Worm (Caenorhabditis elegans) whole organism, L3 larva: ENCODE results near the gene sru-13.

ENCODE experiments used
- R02D3.7 ChIP-seq: fragments of 150-350 bp; optimal IDR thresholded peaks from 2 replicates; lab custom pipeline; 2014; ENCODE audit warnings: missing biosample characterization, missing genetic modification characterization
- aly-2 ChIP-seq: fragments of 150-350 bp; optimal IDR thresholded peaks from 2 replicates; lab custom pipeline; 2014; ENCODE audit warnings: missing biosample characterization, missing genetic modification characterization
- ceh-82 ChIP-seq: fragments of 150-350 bp; optimal IDR thresholded peaks from 2 replicates; lab custom pipeline; 2014; ENCODE audit warnings: missing biosample characterization, missing genetic modification characterization
- elt-3 ChIP-seq, 3 experiments: fragments of 150-350 bp in 1 of 3; sonication (generic microtip) in 2 of 3; optimal IDR thresholded peaks; 2 replicates in 2 of 3; 4 replicates in 1 of 3; lab custom pipeline; 2014 to 2017; ENCODE audit warnings: missing biosample characterization in 3 of 3, missing genetic modification characterization in 3 of 3
- jun-1 ChIP-seq: fragments of 150-350 bp; optimal IDR thresholded peaks from 2 replicates; lab custom pipeline; 2014; ENCODE audit warnings: missing biosample characterization, missing genetic modification reagents, missing genetic modification characterization
- mdl-1 ChIP-seq: fragments of 150-350 bp; optimal IDR thresholded peaks from 2 replicates; lab custom pipeline; 2014; ENCODE audit warnings: missing biosample characterization, missing genetic modification characterization
- nfya-1 ChIP-seq: sonication (generic microtip); optimal IDR thresholded peaks from 2 replicates; lab custom pipeline; 2017; ENCODE audit warnings: missing genetic modification characterization, mild to moderate bottlenecking, missing compliant biosample characterization, antibody characterized with exemption, moderate library complexity; ENCODE audit not compliant: insufficient read depth
- nhr-237 ChIP-seq: fragments of 150-350 bp; optimal IDR thresholded peaks from 2 replicates; lab custom pipeline; 2014; ENCODE audit warnings: missing biosample characterization, missing genetic modification characterization
- nhr-25 ChIP-seq: sonication (generic microtip); optimal IDR thresholded peaks from 2 replicates; lab custom pipeline; 2017; ENCODE audit warnings: missing biosample characterization, missing genetic modification characterization
- nhr-28 ChIP-seq: fragments of 150-350 bp; optimal IDR thresholded peaks from 2 replicates; lab custom pipeline; 2014; ENCODE audit warnings: missing biosample characterization, missing genetic modification characterization
- nhr-43 ChIP-seq: sonication (generic microtip); optimal IDR thresholded peaks from 2 replicates; lab custom pipeline; 2016; ENCODE audit warnings: mild to moderate bottlenecking, missing genetic modification characterization, missing compliant biosample characterization; ENCODE audit not compliant: poor library complexity, severe bottlenecking
- unc-62 ChIP-seq: fragments of 150-350 bp; sonication (generic microtip); optimal IDR thresholded peaks from 4 replicates; lab custom pipeline; 2014; ENCODE audit warnings: missing biosample characterization, missing genetic modification reagents, missing genetic modification characterization
- ztf-4 ChIP-seq: fragments of 150-350 bp; optimal IDR thresholded peaks from 2 replicates; lab custom pipeline; 2014; ENCODE audit warnings: missing biosample characterization, missing genetic modification characterization

DNA sequence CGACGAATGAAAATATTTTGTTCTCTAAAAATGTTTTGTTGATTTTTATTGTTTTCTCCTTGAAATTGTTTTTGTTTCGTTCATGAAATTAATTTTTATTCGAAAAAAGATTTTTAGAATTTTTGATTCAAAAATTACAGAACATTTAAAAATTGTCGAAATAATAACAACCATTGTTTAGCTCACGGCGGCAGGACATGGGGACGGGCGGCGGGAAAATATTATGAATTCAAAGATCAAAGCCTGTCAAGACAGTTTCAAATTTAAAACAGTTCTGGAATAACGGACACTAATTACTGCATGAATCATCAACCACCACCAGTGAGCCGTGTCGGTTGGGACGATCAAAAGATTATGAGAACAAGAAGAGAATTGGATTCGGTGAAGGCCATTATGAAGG, 38.1 kb upstream of the sru-13 start, which contains the start of gene snb-7:
- no peak for TF ChIP-seq nhr-28
- no peak for TF ChIP-seq nhr-43 (tag; lab: Kevin White, UChicago)
- no peak for TF ChIP-seq nhr-25 (tag; lab: Kevin White, UChicago)
- TF ChIP-seq elt-3 (tag; optimal IDR thresholded peaks at IDR 0.05; lab: Kevin White, UChicago) = no peak
- no peak for TF ChIP-seq nhr-237
- TF ChIP-seq mdl-1 = no peak
- no peak for TF ChIP-seq jun-1 (tag; lab: Kevin White, UChicago)
- no peak for TF ChIP-seq ceh-82 (tag; lab: Kevin White, UChicago)
- TF ChIP-seq aly-2 (tag; lab: Kevin White, UChicago) = no peak
- no peak for TF ChIP-seq ztf-4
- TF ChIP-seq nfya-1 = no peak
- TF ChIP-seq unc-62 = no peak
- TF ChIP-seq R02D3.7 (tag; lab: Kevin White, UChicago) = no peak
